Fruit fly (Drosophila melanogaster) whole organism, embryonic: Measurements from ENCODE around the gene CG3184.

ENCODE experiments used
- B-H1 ChIP-seq: fragments of 200-800 bp; sonication (Bioruptor generic); IDR thresholded peaks from 3 replicates; pipeline ENCODE4 v1.3.6; 2022; ENCODE audit warnings: missing biosample characterization, missing genetic modification characterization
- Bteb2 ChIP-seq: fragments of 200-800 bp; sonication (Bioruptor generic); optimal IDR thresholded peaks from 2 replicates; lab custom pipeline; 2016; ENCODE audit warnings: missing biosample characterization, missing genetic modification characterization
- CG1024 ChIP-seq: fragments of 200-800 bp; sonication (Bioruptor generic); IDR thresholded peaks from 2 replicates; pipeline ENCODE4 v1.3.6; 2022; ENCODE audit warnings: missing biosample characterization, missing genetic modification characterization
- CG10431 ChIP-seq: fragments of 200-800 bp; sonication (Bioruptor generic); optimal IDR thresholded peaks from 3 replicates; lab custom pipeline; 2018; ENCODE audit warnings: missing biosample characterization, mild to moderate bottlenecking, missing genetic modification characterization
- CG11398 ChIP-seq: fragments of 200-800 bp; sonication (Bioruptor generic); optimal IDR thresholded peaks from 2 replicates; lab custom pipeline; 2016; ENCODE audit warnings: missing biosample characterization, missing genetic modification characterization
- CG11560 ChIP-seq: fragments of 200-800 bp; sonication (Bioruptor generic); IDR thresholded peaks from 3 replicates; pipeline ENCODE4 v1.3.6; 2022; ENCODE audit warnings: missing biosample characterization, missing genetic modification characterization
- CG12299 ChIP-seq: fragments of 200-800 bp; sonication (Bioruptor generic); optimal IDR thresholded peaks from 2 replicates; lab custom pipeline; 2018; ENCODE audit warnings: missing biosample characterization, mild to moderate bottlenecking, missing genetic modification characterization
- CG14014 ChIP-seq: fragments of 200-800 bp; sonication (Bioruptor generic); IDR thresholded peaks from 2 replicates; pipeline ENCODE4 v1.3.6; 2022; ENCODE audit warnings: missing biosample characterization, missing genetic modification characterization
- CG17829 ChIP-seq: fragments of 200-800 bp; optimal IDR thresholded peaks from 2 replicates; lab custom pipeline; 2019; ENCODE audit warnings: missing biosample characterization, mild to moderate bottlenecking, missing genetic modification characterization, moderate library complexity
- CG18476 ChIP-seq: fragments of 200-800 bp; sonication (Bioruptor generic); optimal IDR thresholded peaks from 2 replicates; lab custom pipeline; 2016; ENCODE audit warnings: missing biosample characterization, mild to moderate bottlenecking, missing genetic modification characterization
- CG2129 ChIP-seq: fragments of 200-800 bp; sonication (Bioruptor generic); IDR thresholded peaks from 2 replicates; pipeline ENCODE4 v1.3.6; 2022; ENCODE audit warnings: missing biosample characterization, missing genetic modification characterization; ENCODE audit not compliant: partially characterized antibody
- CG3065 ChIP-seq: fragments of 200-800 bp; sonication (Bioruptor generic); optimal IDR thresholded peaks from 2 replicates; lab custom pipeline; 2016; ENCODE audit warnings: missing biosample characterization, missing genetic modification characterization
- CG31224 ChIP-seq: fragments of 200-800 bp; sonication (Bioruptor generic); IDR thresholded peaks from 2 replicates; pipeline ENCODE4 v1.3.6; 2022; ENCODE audit warnings: missing biosample characterization, missing genetic modification characterization
- CG32772 ChIP-seq: fragments of 200-800 bp; sonication (Bioruptor generic); IDR thresholded peaks from 2 replicates; pipeline ENCODE4 v1.3.6; 2022; ENCODE audit warnings: missing biosample characterization, missing genetic modification characterization
- CG34224 ChIP-seq: fragments of 200-800 bp; sonication (Bioruptor generic); IDR thresholded peaks from 3 replicates; pipeline ENCODE4 v1.3.6; 2022; ENCODE audit warnings: missing biosample characterization, missing genetic modification characterization; ENCODE audit not compliant: partially characterized antibody
- CG34422 ChIP-seq: fragments of 200-800 bp; sonication (Bioruptor generic); IDR thresholded peaks from 3 replicates; pipeline ENCODE4 v1.3.6; 2022; ENCODE audit warnings: missing biosample characterization, missing genetic modification characterization
- CG42726 ChIP-seq: fragments of 200-800 bp; sonication (Bioruptor generic); IDR thresholded peaks from 2 replicates; pipeline ENCODE4 v1.3.6; 2022; ENCODE audit warnings: missing biosample characterization, missing genetic modification characterization; ENCODE audit not compliant: partially characterized antibody
- CG5180 ChIP-seq: fragments of 200-800 bp; sonication (Bioruptor generic); optimal IDR thresholded peaks from 3 replicates; lab custom pipeline; 2017; ENCODE audit warnings: missing biosample characterization, missing genetic modification characterization, mild to moderate bottlenecking, moderate library complexity, missing genetic modification reagents
- CG5953 ChIP-seq: fragments of 200-800 bp; sonication (Bioruptor generic); IDR thresholded peaks from 2 replicates; pipeline ENCODE4 v1.3.6; 2022; ENCODE audit warnings: missing biosample characterization, missing genetic modification characterization
- CG6813 ChIP-seq: fragments of 200-800 bp; sonication (Bioruptor generic); optimal IDR thresholded peaks from 2 replicates; lab custom pipeline; 2017; ENCODE audit warnings: missing biosample characterization, missing genetic modification characterization, mild to moderate bottlenecking, moderate library complexity, missing genetic modification reagents
- CG7745 ChIP-seq: fragments of 200-800 bp; sonication (Bioruptor generic); optimal IDR thresholded peaks from 2 replicates; lab custom pipeline; 2018; ENCODE audit warnings: missing biosample characterization, mild to moderate bottlenecking, missing genetic modification characterization, moderate library complexity
- CG8924 ChIP-seq: fragments of 200-800 bp; optimal IDR thresholded peaks from 3 replicates; lab custom pipeline; 2019; ENCODE audit warnings: missing biosample characterization, mild to moderate bottlenecking, missing genetic modification characterization, moderate library complexity
- CG9437 ChIP-seq: fragments of 200-800 bp; sonication (Bioruptor generic); optimal IDR thresholded peaks from 2 replicates; lab custom pipeline; 2018; ENCODE audit warnings: missing biosample characterization, mild to moderate bottlenecking, missing genetic modification characterization
- D19A ChIP-seq: fragments of 200-800 bp; optimal IDR thresholded peaks from 3 replicates; lab custom pipeline; 2019; ENCODE audit warnings: missing biosample characterization, mild to moderate bottlenecking, missing genetic modification characterization, moderate library complexity
- Drgx ChIP-seq: fragments of 200-800 bp; sonication (Bioruptor generic); IDR thresholded peaks from 2 replicates; pipeline ENCODE4 v1.3.6; 2022; ENCODE audit warnings: missing biosample characterization, missing genetic modification characterization
- Fer1 ChIP-seq: fragments of 200-800 bp; sonication (Bioruptor generic); optimal IDR thresholded peaks from 2 replicates; lab custom pipeline; 2017; ENCODE audit warnings: missing biosample characterization, mild to moderate bottlenecking, missing genetic modification characterization
- H2.0 ChIP-seq: fragments of 200-800 bp; sonication (Bioruptor generic); IDR thresholded peaks from 2 replicates; pipeline ENCODE4 v1.3.6; 2022; ENCODE audit warnings: missing biosample characterization, missing genetic modification characterization
- HHEX ChIP-seq: fragments of 200-800 bp; sonication (Bioruptor generic); optimal IDR thresholded peaks from 3 replicates; lab custom pipeline; 2017; ENCODE audit warnings: missing biosample characterization, mild to moderate bottlenecking, missing genetic modification characterization, missing genetic modification reagents
- Hr3 ChIP-seq: fragments of 200-800 bp; sonication (Bioruptor generic); optimal IDR thresholded peaks from 3 replicates; lab custom pipeline; 2016; ENCODE audit warnings: missing biosample characterization, missing genetic modification characterization
- Jarid2 ChIP-seq: fragments of 200-800 bp; sonication (Bioruptor generic); optimal IDR thresholded peaks from 3 replicates; lab custom pipeline; 2017; ENCODE audit warnings: mild to moderate bottlenecking, missing biosample characterization, missing genetic modification reagents, missing genetic modification characterization
- Max ChIP-seq: fragments of 200-800 bp; sonication (Bioruptor generic); optimal IDR thresholded peaks from 2 replicates; lab custom pipeline; 2016; ENCODE audit warnings: missing biosample characterization, mild to moderate bottlenecking, missing genetic modification characterization
- Sox100B ChIP-seq: fragments of 200-800 bp; sonication (Bioruptor generic); optimal IDR thresholded peaks from 3 replicates; lab custom pipeline; 2018; ENCODE audit warnings: missing biosample characterization, mild to moderate bottlenecking, missing genetic modification characterization
- Sry-β ChIP-seq: fragments of 200-800 bp; sonication (Bioruptor generic); optimal IDR thresholded peaks from 2 replicates; lab custom pipeline; 2018; ENCODE audit warnings: missing biosample characterization, mild to moderate bottlenecking, missing genetic modification characterization, moderate library complexity
- TFAM ChIP-seq: fragments of 200-800 bp; sonication (Bioruptor generic); optimal IDR thresholded peaks from 2 replicates; lab custom pipeline; 2017; ENCODE audit warnings: missing biosample characterization, missing genetic modification characterization, inconsistent platforms
- chif ChIP-seq, 2 experiments: fragments of 200-800 bp; sonication (Bioruptor generic); optimal IDR thresholded peaks; 3 replicates each; lab custom pipeline; 2016; ENCODE audit warnings: missing biosample characterization in 2 of 2, missing genetic modification characterization in 2 of 2
- danr ChIP-seq: fragments of 200-800 bp; sonication (Bioruptor generic); IDR thresholded peaks from 2 replicates; pipeline ENCODE4 v1.3.6; 2022; ENCODE audit warnings: missing biosample characterization, missing genetic modification characterization
- dimm ChIP-seq: fragments of 200-800 bp; sonication (Bioruptor generic); IDR thresholded peaks from 2 replicates; pipeline ENCODE4 v1.3.6; 2022; ENCODE audit warnings: missing biosample characterization, missing genetic modification characterization
- dpn ChIP-seq, 2 experiments: fragments of 200-800 bp; sonication (Bioruptor generic); optimal IDR thresholded peaks; 3 replicates each; lab custom pipeline; 2016; ENCODE audit warnings: missing biosample characterization in 2 of 2, missing genetic modification characterization in 2 of 2
- dysf ChIP-seq: fragments of 200-800 bp; sonication (Bioruptor generic); IDR thresholded peaks from 3 replicates; pipeline ENCODE4 v1.3.6; 2022; ENCODE audit warnings: missing biosample characterization, missing genetic modification characterization
- fd102C ChIP-seq: fragments of 200-800 bp; sonication (Bioruptor generic); optimal IDR thresholded peaks from 2 replicates; lab custom pipeline; 2018; ENCODE audit warnings: missing biosample characterization, mild to moderate bottlenecking, missing genetic modification characterization, moderate library complexity
- lilli ChIP-seq: fragments of 200-800 bp; sonication (Bioruptor generic); optimal IDR thresholded peaks from 3 replicates; lab custom pipeline; 2016; ENCODE audit warnings: missing biosample characterization, missing genetic modification characterization
- mld ChIP-seq: fragments of 200-800 bp; sonication (Bioruptor generic); IDR thresholded peaks from 3 replicates; pipeline ENCODE4 v1.3.6; 2022; ENCODE audit warnings: missing biosample characterization, missing genetic modification characterization; ENCODE audit not compliant: partially characterized antibody
- nau ChIP-seq: fragments of 200-800 bp; sonication (Bioruptor generic); optimal IDR thresholded peaks from 3 replicates; lab custom pipeline; 2017; ENCODE audit warnings: missing biosample characterization, mild to moderate bottlenecking, missing genetic modification characterization, missing genetic modification reagents
- nmo ChIP-seq: fragments of 200-800 bp; sonication (Bioruptor generic); optimal IDR thresholded peaks from 2 replicates; lab custom pipeline; 2018; ENCODE audit warnings: missing biosample characterization, mild to moderate bottlenecking, missing genetic modification characterization, moderate library complexity
- pum ChIP-seq: fragments of 200-800 bp; sonication (Bioruptor generic); optimal IDR thresholded peaks from 2 replicates; lab custom pipeline; 2016; ENCODE audit warnings: missing biosample characterization, missing genetic modification characterization
- schlank ChIP-seq: fragments of 200-800 bp; sonication (Bioruptor generic); optimal IDR thresholded peaks from 2 replicates; lab custom pipeline; 2018; ENCODE audit warnings: missing biosample characterization, mild to moderate bottlenecking, missing genetic modification characterization
- slp2 ChIP-seq: fragments of 200-800 bp; sonication (Bioruptor generic); optimal IDR thresholded peaks from 2 replicates; lab custom pipeline; 2016; ENCODE audit warnings: missing biosample characterization, missing genetic modification characterization
- so ChIP-seq: fragments of 200-800 bp; sonication (Bioruptor generic); IDR thresholded peaks from 3 replicates; pipeline ENCODE4 v1.3.6; 2022; ENCODE audit warnings: missing biosample characterization, missing genetic modification characterization
- tap ChIP-seq: fragments of 200-800 bp; optimal IDR thresholded peaks from 3 replicates; lab custom pipeline; 2019; ENCODE audit warnings: missing biosample characterization, mild to moderate bottlenecking, missing genetic modification characterization, moderate library complexity
- tx ChIP-seq: fragments of 200-800 bp; sonication (Bioruptor generic); optimal IDR thresholded peaks from 2 replicates; lab custom pipeline; 2016; ENCODE audit warnings: missing biosample characterization, missing genetic modification characterization

Gene CG3184

dm6 chrX:6702028-6702433, 13.5 kb upstream of the CG3184 start (continued):
- no peak for TF ChIP-seq CG11398 (GFP tag; lab: Kevin White, UChicago)
- TF ChIP-seq danr (GFP tag; lab: Robert Waterston, UW) = peak; percentile 18; the same call in 1 of the 2 replicates
- TF ChIP-seq Drgx = peak; percentile 88
- TF ChIP-seq tap = peak; percentile 69
- no peak for TF ChIP-seq mld (GFP tag; lab: Robert Waterston, UW)
- peak; percentile 35; the same call in 1 of the 3 replicates for TF ChIP-seq CG34422
- peak; percentile 59; the same call in 1 of the 2 replicates for TF ChIP-seq CG5953
- peak; percentile 56 to 63 for TF ChIP-seq dpn (GFP tag; optimal IDR thresholded peaks at IDR 0.05; lab: Kevin White, UChicago)
- TF ChIP-seq CG8924 = peak; percentile 59
- TF ChIP-seq pum = peak; percentile 51
- peak; percentile 31; the same call in 1 of the 2 replicates for TF ChIP-seq CG14014 (GFP tag; lab: Robert Waterston, UW)
- TF ChIP-seq Sox100B (GFP tag; lab: Kevin White, UChicago) = peak; percentile 81
- no peak for TF ChIP-seq Sry-β (GFP tag; lab: Kevin White, UChicago)
- TF ChIP-seq Max (GFP tag; lab: Kevin White, UChicago) = peak; percentile 33
- TF ChIP-seq slp2 (GFP tag; lab: Kevin White, UChicago) = peak; percentile 62
- TF ChIP-seq Bteb2 (GFP tag; lab: Kevin White, UChicago) = no peak
- TF ChIP-seq CG2129 (GFP tag; lab: Robert Waterston, UW) = no peak
- TF ChIP-seq tx (GFP tag; lab: Kevin White, UChicago) = peak; percentile 4
- peak; percentile 32 for TF ChIP-seq Hr3 (GFP tag; lab: Kevin White, UChicago)
- peak; percentile 5 for TF ChIP-seq lilli (GFP tag; lab: Kevin White, UChicago)
- TF ChIP-seq Fer1 (GFP tag; lab: Kevin White, UChicago) = peak; percentile 14
- peak; percentile 68 for TF ChIP-seq dysf (GFP tag; lab: Robert Waterston, UW)
- peak; percentile 48; the same call in 1 of the 2 replicates for TF ChIP-seq dimm (GFP tag; lab: Robert Waterston, UW)
- peak; percentile 67 for TF ChIP-seq CG18476
- peak; percentile 85 for TF ChIP-seq nmo (GFP tag; lab: Kevin White, UChicago)
- TF ChIP-seq CG12299 = peak; percentile 16
- TF ChIP-seq CG32772 (GFP tag; lab: Robert Waterston, UW) = peak; percentile 65
- no peak for TF ChIP-seq CG10431
- no peak for TF ChIP-seq CG3065 (GFP tag; lab: Kevin White, UChicago)
- TF ChIP-seq Jarid2 (GFP tag; lab: Kevin White, UChicago) = no peak
- TF ChIP-seq schlank (tag; lab: Kevin White, UChicago) = no peak
- TF ChIP-seq CG11560 = 0 out of 3 replicates have a peak, but pooled peaks have one; percentile 16
- TF ChIP-seq CG6813 (GFP tag; lab: Kevin White, UChicago) = peak; percentile 44
- TF ChIP-seq B-H1 (GFP tag; lab: Robert Waterston, UW) = 0 out of 3 replicates have a peak, but pooled peaks have one; percentile 24
- peak; percentile 47 to 76 for TF ChIP-seq chif (GFP tag; optimal IDR thresholded peaks at IDR 0.05; lab: Kevin White, UChicago)
- no peak for TF ChIP-seq CG34224
- peak; percentile 69 for TF ChIP-seq CG17829
- TF ChIP-seq TFAM (GFP tag; lab: Kevin White, UChicago) = peak; percentile 41
- 0 out of 2 replicates have a peak, but pooled peaks have one; percentile 19 for TF ChIP-seq CG1024 (GFP tag; lab: Robert Waterston, UW)
- TF ChIP-seq so (GFP tag; lab: Robert Waterston, UW) = peak; percentile 70; the same call in 1 of the 3 replicates
- TF ChIP-seq CG42726 (GFP tag; lab: Robert Waterston, UW) = no peak
- peak; percentile 41; the same call in 1 of the 2 replicates for TF ChIP-seq H2.0 (GFP tag; lab: Robert Waterston, UW)
- TF ChIP-seq nau (GFP tag; lab: Kevin White, UChicago) = peak; percentile 8
- peak; percentile 66 for TF ChIP-seq CG5180 (GFP tag; lab: Kevin White, UChicago)
- TF ChIP-seq HHEX (GFP tag; lab: Kevin White, UChicago) = peak; percentile 37
- no peak for TF ChIP-seq CG31224 (GFP tag; lab: Robert Waterston, UW)
- TF ChIP-seq D19A (tag; lab: Kevin White, UChicago) = peak; percentile 65
- TF ChIP-seq CG9437 = peak; percentile 69
- no peak for TF ChIP-seq CG7745 (tag; lab: Kevin White, UChicago)
- TF ChIP-seq fd102C = no peak
